Worm (Caenorhabditis elegans) whole organism, late embryonic: Measurements from ENCODE around the gene B0496.11.

Source experiments
- ama-1 ChIP-seq: fragments of 150-350 bp; optimal IDR thresholded peaks from 2 replicates; lab custom pipeline; 2014
- ceh-31 ChIP-seq: sonication (generic microtip); optimal IDR thresholded peaks from 2 replicates; lab custom pipeline; 2016; ENCODE audit warnings: missing genetic modification characterization, missing compliant biosample characterization
- elt-4 ChIP-seq: sonication (generic microtip); optimal IDR thresholded peaks from 2 replicates; lab custom pipeline; 2016; ENCODE audit warnings: missing genetic modification characterization, missing compliant biosample characterization
- lin-11 ChIP-seq: fragments of 200-800 bp; sonication (Bioruptor generic); optimal IDR thresholded peaks from 2 replicates; lab custom pipeline; 2018; ENCODE audit warnings: mild to moderate bottlenecking, missing genetic modification characterization, missing compliant biosample characterization
- nhr-11 ChIP-seq: fragments of 150-350 bp; optimal IDR thresholded peaks from 2 replicates; lab custom pipeline; 2014; ENCODE audit warnings: missing biosample characterization, missing genetic modification characterization
- npax-4 ChIP-seq: sonication (generic microtip); optimal IDR thresholded peaks from 2 replicates; lab custom pipeline; 2016; ENCODE audit warnings: missing genetic modification characterization, missing compliant biosample characterization
- rnt-1 ChIP-seq: sonication (generic microtip); optimal IDR thresholded peaks from 2 replicates; lab custom pipeline; 2016; ENCODE audit warnings: missing genetic modification characterization, missing compliant biosample characterization
- sox-4 ChIP-seq: sonication (generic microtip); optimal IDR thresholded peaks from 2 replicates; lab custom pipeline; 2017; ENCODE audit warnings: mild to moderate bottlenecking, missing genetic modification characterization, inconsistent platforms, missing compliant biosample characterization
- unc-55 ChIP-seq: sonication (generic microtip); optimal IDR thresholded peaks from 2 replicates; lab custom pipeline; 2017; ENCODE audit warnings: missing biosample characterization, missing genetic modification reagents, missing genetic modification characterization

- no peak for TF ChIP-seq ceh-31 (tag; lab: Kevin White, UChicago)
- TF ChIP-seq lin-11 (tag; lab: Kevin White, UChicago), result no peak
- no peak for TF ChIP-seq ama-1 (lab: Kevin White, UChicago)
- TF ChIP-seq rnt-1 (tag; lab: Kevin White, UChicago), result no peak
- TF ChIP-seq nhr-11 (tag; lab: Kevin White, UChicago), result no peak
- TF ChIP-seq elt-4 (tag; lab: Kevin White, UChicago), result no peak
- no peak for TF ChIP-seq sox-4 (tag; lab: Kevin White, UChicago)
- TF ChIP-seq unc-55 (GFP tag; lab: Kevin White, UChicago), result no peak
- TF ChIP-seq npax-4 (tag; lab: Kevin White, UChicago), result no peak
Measured at ce11 chrIV:7440238-7440637, 6.5 kb upstream of the B0496.11 start.
